Fruit fly (Drosophila melanogaster) whole organism, embryonic: ENCODE results near the gene CG31161.

Source experiments
- Abd-B ChIP-seq: fragments of 200-800 bp; sonication (Bioruptor generic); optimal IDR thresholded peaks from 2 replicates; lab custom pipeline; 2018; ENCODE audit warnings: missing biosample characterization, mild to moderate bottlenecking, missing genetic modification characterization, moderate library complexity
- B-H2 ChIP-seq: fragments of 200-800 bp; sonication (Bioruptor generic); optimal IDR thresholded peaks from 2 replicates; lab custom pipeline; 2018; ENCODE audit warnings: missing biosample characterization, mild to moderate bottlenecking, missing genetic modification characterization
- Bteb2 ChIP-seq: fragments of 200-800 bp; sonication (Bioruptor generic); optimal IDR thresholded peaks from 2 replicates; lab custom pipeline; 2016; ENCODE audit warnings: missing biosample characterization, missing genetic modification characterization
- CG10366 ChIP-seq: fragments of 200-800 bp; sonication (Bioruptor generic); IDR thresholded peaks from 2 replicates; pipeline ENCODE4 v1.3.6; 2022; ENCODE audit warnings: missing biosample characterization, missing genetic modification characterization
- CG10959 ChIP-seq: fragments of 200-800 bp; sonication (Bioruptor generic); IDR thresholded peaks from 2 replicates; pipeline ENCODE4 v1.3.6; 2022; ENCODE audit warnings: missing biosample characterization, missing genetic modification characterization
- CG10979 ChIP-seq: fragments of 200-800 bp; sonication (Bioruptor generic); optimal IDR thresholded peaks from 2 replicates; lab custom pipeline; 2018; ENCODE audit warnings: missing biosample characterization, mild to moderate bottlenecking, missing genetic modification characterization, moderate library complexity
- CG11504 ChIP-seq: fragments of 200-800 bp; sonication (Bioruptor generic); optimal IDR thresholded peaks from 3 replicates; lab custom pipeline; 2019; ENCODE audit warnings: missing biosample characterization, mild to moderate bottlenecking, missing genetic modification characterization, moderate library complexity
- CG12744 ChIP-seq: fragments of 200-800 bp; sonication (Bioruptor generic); optimal IDR thresholded peaks from 2 replicates; lab custom pipeline; 2016; ENCODE audit warnings: missing biosample characterization, missing genetic modification characterization
- CG14965 ChIP-seq: fragments of 200-800 bp; sonication (Bioruptor generic); optimal IDR thresholded peaks from 2 replicates; lab custom pipeline; 2016; ENCODE audit warnings: missing biosample characterization, missing genetic modification characterization, borderline replicate concordance
- CG15479 ChIP-seq: fragments of 200-800 bp; sonication (Bioruptor generic); optimal IDR thresholded peaks from 3 replicates; lab custom pipeline; 2019; ENCODE audit warnings: missing biosample characterization, mild to moderate bottlenecking, missing genetic modification characterization, moderate library complexity
- CG16779 ChIP-seq: fragments of 200-800 bp; sonication (Bioruptor generic); IDR thresholded peaks from 2 replicates; pipeline ENCODE4 v1.3.6; 2022; ENCODE audit warnings: missing biosample characterization, missing genetic modification characterization
- CG16813 ChIP-seq: fragments of 200-800 bp; sonication (Bioruptor generic); IDR thresholded peaks from 3 replicates; pipeline ENCODE4 v1.3.6; 2022; ENCODE audit warnings: missing biosample characterization, missing genetic modification characterization; ENCODE audit not compliant: partially characterized antibody
- CG17385 ChIP-seq: fragments of 200-800 bp; sonication (Bioruptor generic); optimal IDR thresholded peaks from 3 replicates; lab custom pipeline; 2018; ENCODE audit warnings: missing biosample characterization, mild to moderate bottlenecking, missing genetic modification characterization
- CG18619 ChIP-seq: fragments of 200-800 bp; sonication (Bioruptor generic); optimal IDR thresholded peaks from 3 replicates; lab custom pipeline; 2017; ENCODE audit warnings: missing biosample characterization, mild to moderate bottlenecking, missing genetic modification characterization
- CG2678 ChIP-seq: fragments of 200-800 bp; sonication (Bioruptor generic); optimal IDR thresholded peaks from 3 replicates; lab custom pipeline; 2019; ENCODE audit warnings: missing biosample characterization, mild to moderate bottlenecking, missing genetic modification characterization, moderate library complexity
- CG2712 ChIP-seq: fragments of 200-800 bp; optimal IDR thresholded peaks from 3 replicates; lab custom pipeline; 2019; ENCODE audit warnings: missing biosample characterization, mild to moderate bottlenecking, missing genetic modification characterization, moderate library complexity
- CG4360 ChIP-seq: fragments of 200-800 bp; sonication (Bioruptor generic); IDR thresholded peaks from 2 replicates; pipeline ENCODE4 v1.3.6; 2022; ENCODE audit warnings: missing biosample characterization, missing genetic modification characterization
- CG6791 ChIP-seq: fragments of 200-800 bp; sonication (Bioruptor generic); IDR thresholded peaks from 3 replicates; pipeline ENCODE4 v1.3.6; 2022; ENCODE audit warnings: missing biosample characterization, missing genetic modification characterization; ENCODE audit not compliant: partially characterized antibody
- CG7745 ChIP-seq: fragments of 200-800 bp; sonication (Bioruptor generic); optimal IDR thresholded peaks from 2 replicates; lab custom pipeline; 2018; ENCODE audit warnings: missing biosample characterization, mild to moderate bottlenecking, missing genetic modification characterization, moderate library complexity
- CG8281 ChIP-seq: fragments of 200-800 bp; sonication (Bioruptor generic); optimal IDR thresholded peaks from 2 replicates; lab custom pipeline; 2018; ENCODE audit warnings: missing biosample characterization, mild to moderate bottlenecking, missing genetic modification characterization, moderate library complexity
- CG8478 ChIP-seq: fragments of >200 bp; optimal IDR thresholded peaks from 2 replicates; lab custom pipeline; 2018
- CG9727 ChIP-seq: fragments of 200-800 bp; sonication (Bioruptor generic); optimal IDR thresholded peaks from 3 replicates; lab custom pipeline; 2017; ENCODE audit warnings: missing biosample characterization, mild to moderate bottlenecking, missing genetic modification characterization
- CG9876 ChIP-seq: fragments of 200-800 bp; sonication (Bioruptor generic); optimal IDR thresholded peaks from 2 replicates; lab custom pipeline; 2016; ENCODE audit warnings: missing biosample characterization, missing genetic modification characterization
- ERR ChIP-seq: fragments of 200-800 bp; sonication (Bioruptor generic); optimal IDR thresholded peaks from 2 replicates; lab custom pipeline; 2016; ENCODE audit warnings: missing biosample characterization, missing genetic modification characterization
- Fer2 ChIP-seq: fragments of 200-800 bp; sonication (Bioruptor generic); optimal IDR thresholded peaks from 2 replicates; lab custom pipeline; 2018; ENCODE audit warnings: missing biosample characterization, mild to moderate bottlenecking, missing genetic modification characterization, moderate library complexity
- Mes4 ChIP-seq: fragments of 200-800 bp; sonication (Bioruptor generic); optimal IDR thresholded peaks from 2 replicates; lab custom pipeline; 2016; ENCODE audit warnings: missing biosample characterization, missing genetic modification characterization
- NFAT ChIP-seq: fragments of 200-800 bp; sonication (Bioruptor generic); IDR thresholded peaks from 2 replicates; pipeline ENCODE4 v1.3.6; 2022; ENCODE audit warnings: missing biosample characterization, missing genetic modification characterization
- Nf-YA ChIP-seq: fragments of 200-800 bp; sonication (Bioruptor generic); IDR thresholded peaks from 2 replicates; pipeline ENCODE4 v1.3.6; 2022; ENCODE audit warnings: missing biosample characterization, missing genetic modification characterization
- Nf-YB ChIP-seq: fragments of 200-800 bp; sonication (Bioruptor generic); optimal IDR thresholded peaks from 3 replicates; lab custom pipeline; 2019; ENCODE audit warnings: missing biosample characterization, mild to moderate bottlenecking, missing genetic modification characterization, moderate library complexity
- Side ChIP-seq: fragments of 200-800 bp; sonication (Bioruptor generic); optimal IDR thresholded peaks from 2 replicates; lab custom pipeline; 2016; ENCODE audit warnings: missing biosample characterization, missing genetic modification characterization
- Tbp ChIP-seq: fragments of >200 bp; optimal IDR thresholded peaks from 2 replicates; lab custom pipeline; 2018; ENCODE audit warnings: missing biosample characterization, missing genetic modification characterization
- Xbp1 ChIP-seq: fragments of 200-800 bp; sonication (Bioruptor generic); optimal IDR thresholded peaks from 3 replicates; lab custom pipeline; 2016; ENCODE audit warnings: missing biosample characterization, mild to moderate bottlenecking, missing genetic modification characterization
- al ChIP-seq: fragments of 200-800 bp; sonication (Bioruptor generic); IDR thresholded peaks from 2 replicates; pipeline ENCODE4 v1.3.6; 2022; ENCODE audit warnings: missing biosample characterization, missing genetic modification characterization
- amos ChIP-seq: fragments of 200-800 bp; sonication (Bioruptor generic); IDR thresholded peaks from 2 replicates; pipeline ENCODE4 v1.3.6; 2022; ENCODE audit warnings: missing biosample characterization, missing genetic modification characterization; ENCODE audit not compliant: partially characterized antibody
- ap ChIP-seq: fragments of 200-800 bp; sonication (Bioruptor generic); IDR thresholded peaks from 2 replicates; pipeline ENCODE4 v1.3.6; 2022; ENCODE audit warnings: missing biosample characterization, missing genetic modification characterization
- bcd ChIP-seq: fragments of 200-800 bp; sonication (Bioruptor generic); optimal IDR thresholded peaks from 2 replicates; lab custom pipeline; 2017; ENCODE audit warnings: missing biosample characterization, mild to moderate bottlenecking, missing genetic modification characterization
- cato ChIP-seq: fragments of 200-800 bp; sonication (Bioruptor generic); optimal IDR thresholded peaks from 2 replicates; lab custom pipeline; 2016; ENCODE audit warnings: missing biosample characterization, missing genetic modification characterization, borderline replicate concordance
- chn ChIP-seq: fragments of 200-800 bp; sonication (Bioruptor generic); optimal IDR thresholded peaks from 2 replicates; lab custom pipeline; 2016; ENCODE audit warnings: missing biosample characterization, missing genetic modification characterization
- cwo ChIP-seq: fragments of 200-800 bp; sonication (Bioruptor generic); optimal IDR thresholded peaks from 3 replicates; lab custom pipeline; 2017; ENCODE audit warnings: missing biosample characterization, missing genetic modification characterization, mild to moderate bottlenecking, moderate library complexity, missing genetic modification reagents
- danr ChIP-seq: fragments of 200-800 bp; sonication (Bioruptor generic); IDR thresholded peaks from 2 replicates; pipeline ENCODE4 v1.3.6; 2022; ENCODE audit warnings: missing biosample characterization, missing genetic modification characterization
- eyg ChIP-seq: fragments of 200-800 bp; sonication (Bioruptor generic); optimal IDR thresholded peaks from 3 replicates; lab custom pipeline; 2016; ENCODE audit warnings: missing biosample characterization, missing genetic modification characterization
- fd64A ChIP-seq: fragments of 200-800 bp; sonication (Bioruptor generic); optimal IDR thresholded peaks from 3 replicates; lab custom pipeline; 2018; ENCODE audit warnings: missing biosample characterization, mild to moderate bottlenecking, missing genetic modification characterization
- gem ChIP-seq: fragments of 200-800 bp; sonication (Bioruptor generic); optimal IDR thresholded peaks from 2 replicates; lab custom pipeline; 2019; ENCODE audit warnings: missing biosample characterization, mild to moderate bottlenecking, missing genetic modification characterization, moderate library complexity
- ham ChIP-seq: fragments of 200-800 bp; sonication (Bioruptor generic); IDR thresholded peaks from 2 replicates; pipeline ENCODE4 v1.3.6; 2022; ENCODE audit warnings: missing biosample characterization, missing genetic modification characterization
- jigr1 ChIP-seq: fragments of 200-800 bp; sonication (Bioruptor generic); IDR thresholded peaks from 3 replicates; pipeline ENCODE4 v1.3.6; 2022; ENCODE audit warnings: missing biosample characterization, missing genetic modification characterization
- ken ChIP-seq: fragments of 200-800 bp; sonication (Bioruptor generic); IDR thresholded peaks from 3 replicates; pipeline ENCODE4 v1.3.6; 2022; ENCODE audit warnings: missing biosample characterization, missing genetic modification characterization
- luna ChIP-seq: fragments of 200-800 bp; sonication (Bioruptor generic); optimal IDR thresholded peaks from 2 replicates; lab custom pipeline; 2016; ENCODE audit warnings: missing biosample characterization, missing genetic modification characterization
- sens ChIP-seq: fragments of 200-800 bp; sonication (Bioruptor generic); peaks from one replicate; lab custom pipeline; 2016; ENCODE audit warnings: missing biosample characterization, missing genetic modification characterization
- tio ChIP-seq: fragments of 200-800 bp; sonication (Bioruptor generic); optimal IDR thresholded peaks from 2 replicates; lab custom pipeline; 2017; ENCODE audit warnings: missing biosample characterization, missing genetic modification characterization, inconsistent platforms
- trh ChIP-seq: fragments of 200-800 bp; sonication (Bioruptor generic); optimal IDR thresholded peaks from 2 replicates; lab custom pipeline; 2016; ENCODE audit warnings: missing biosample characterization, missing genetic modification characterization
- zen ChIP-seq: fragments of 200-800 bp; sonication (Bioruptor generic); optimal IDR thresholded peaks from 3 replicates; lab custom pipeline; 2018; ENCODE audit warnings: missing biosample characterization, mild to moderate bottlenecking, missing genetic modification characterization, moderate library complexity
- zf30C ChIP-seq: fragments of 200-800 bp; sonication (Bioruptor generic); optimal IDR thresholded peaks from 3 replicates; lab custom pipeline; 2018; ENCODE audit warnings: missing biosample characterization, mild to moderate bottlenecking, missing genetic modification characterization

The CG31161 gene

dm6 chr3R:22624737-22625136 lies 8.4 kb downstream of the CG31161 start (continued):
- TF ChIP-seq cwo (GFP tag; lab: Kevin White, UChicago) (no peak), CG6791 (GFP tag; lab: Robert Waterston, UW) (no peak), Nf-YB (GFP tag; lab: Kevin White, UChicago) (no peak), Tbp (no peak), trh (peak; percentile 8), ham (GFP tag; lab: Robert Waterston, UW) (no peak), eyg (peak; percentile 9), Bteb2 (GFP tag; lab: Kevin White, UChicago) (no peak), bcd (GFP tag; lab: Kevin White, UChicago) (peak; percentile 59), tio (no peak), CG10366 (peak; percentile 67), jigr1 (GFP tag; lab: Robert Waterston, UW) (no peak), NFAT (GFP tag; lab: Robert Waterston, UW) (0 out of 2 replicates have a peak, but pooled peaks have one; percentile 18), Abd-B (GFP tag; lab: Kevin White, UChicago) (no peak), amos (no peak), CG16779 (GFP tag; lab: Robert Waterston, UW) (no peak), CG17385 (peak; percentile 56), zen (tag; lab: Kevin White, UChicago) (peak; percentile 46), ken (peak; percentile 80), CG18619 (GFP tag; lab: Kevin White, UChicago) (no peak), CG7745 (tag; lab: Kevin White, UChicago) (no peak), CG9727 (peak; percentile 42), CG4360 (GFP tag; lab: Robert Waterston, UW) (no peak), luna (GFP tag; lab: Kevin White, UChicago) (no peak), CG12744 (no peak), CG8478 (lab: Kevin White, UChicago) (no peak), CG11504 (tag; lab: Kevin White, UChicago) (no peak), B-H2 (GFP tag; lab: Kevin White, UChicago) (no peak), chn (GFP tag; lab: Kevin White, UChicago) (peak; percentile 45), zf30C (GFP tag; lab: Kevin White, UChicago) (peak; percentile 7), CG15479 (GFP tag; lab: Kevin White, UChicago) (no peak), Xbp1 (GFP tag; lab: Kevin White, UChicago) (peak; percentile 65), al (no peak), CG10979 (tag; lab: Kevin White, UChicago) (peak; percentile 66), danr (peak; percentile 53; the same call in 1 of the 2 replicates), CG16813 (GFP tag; lab: Robert Waterston, UW) (no peak), Side (no peak), ap (peak; percentile 73), cato (GFP tag; lab: Kevin White, UChicago) (no peak), CG2678 (tag; lab: Kevin White, UChicago) (no peak), Nf-YA (peak; percentile 63), sens (GFP tag; lab: Kevin White, UChicago) (peak; percentile 97), CG10959 (peak; percentile 65), fd64A (no peak), CG2712 (tag; lab: Kevin White, UChicago) (peak; percentile 77), ERR (GFP tag; lab: Kevin White, UChicago) (peak; percentile 47), gem (tag; lab: Kevin White, UChicago) (no peak), CG9876 (GFP tag; lab: Kevin White, UChicago) (peak; percentile 5), Fer2 (no peak), CG8281 (tag; lab: Kevin White, UChicago) (peak; percentile 15), Mes4 (GFP tag; lab: Kevin White, UChicago) (peak; percentile 42), CG14965 (no peak)
